Worm (Caenorhabditis elegans) whole organism, L3 larva: ENCODE data around the gene B0244.16.

Experiments
- ama-1 ChIP-seq: fragments of 150-350 bp; optimal IDR thresholded peaks from 2 replicates; lab custom pipeline; 2018
- ceh-28 ChIP-seq: fragments of 150-350 bp; optimal IDR thresholded peaks from 2 replicates; lab custom pipeline; 2014; ENCODE audit warnings: missing biosample characterization, missing genetic modification reagents, missing genetic modification characterization
- ceh-82 ChIP-seq: fragments of 150-350 bp; optimal IDR thresholded peaks from 2 replicates; lab custom pipeline; 2014; ENCODE audit warnings: missing biosample characterization, missing genetic modification characterization
- ceh-9 ChIP-seq: sonication (generic microtip); optimal IDR thresholded peaks from 2 replicates; lab custom pipeline; 2018; ENCODE audit warnings: missing biosample characterization, missing genetic modification characterization
- daf-12 ChIP-seq: fragments of 150-350 bp; optimal IDR thresholded peaks from 2 replicates; lab custom pipeline; 2014; ENCODE audit warnings: missing biosample characterization, missing genetic modification reagents, missing genetic modification characterization
- egl-5 ChIP-seq: fragments of 150-350 bp; optimal IDR thresholded peaks from 2 replicates; lab custom pipeline; 2017; ENCODE audit warnings: missing biosample characterization, missing genetic modification reagents, missing genetic modification characterization, inconsistent platforms
- fkh-10 ChIP-seq: sonication (generic microtip); optimal IDR thresholded peaks from 2 replicates; lab custom pipeline; 2017; ENCODE audit warnings: missing biosample characterization, missing genetic modification reagents, missing genetic modification characterization
- nhr-76 ChIP-seq: fragments of 150-350 bp; sonication (generic microtip); optimal IDR thresholded peaks from 5 replicates; lab custom pipeline; 2014; ENCODE audit warnings: missing biosample characterization, missing genetic modification characterization
- pha-4 ChIP-seq: fragments of 150-350 bp; optimal IDR thresholded peaks from 2 replicates; lab custom pipeline; 2014; ENCODE audit warnings: missing biosample characterization, missing genetic modification reagents, missing genetic modification characterization
- snpc-4 ChIP-seq: fragments of 150-350 bp; optimal IDR thresholded peaks from 2 replicates; lab custom pipeline; 2014; ENCODE audit warnings: missing biosample characterization, missing genetic modification characterization

DNA sequence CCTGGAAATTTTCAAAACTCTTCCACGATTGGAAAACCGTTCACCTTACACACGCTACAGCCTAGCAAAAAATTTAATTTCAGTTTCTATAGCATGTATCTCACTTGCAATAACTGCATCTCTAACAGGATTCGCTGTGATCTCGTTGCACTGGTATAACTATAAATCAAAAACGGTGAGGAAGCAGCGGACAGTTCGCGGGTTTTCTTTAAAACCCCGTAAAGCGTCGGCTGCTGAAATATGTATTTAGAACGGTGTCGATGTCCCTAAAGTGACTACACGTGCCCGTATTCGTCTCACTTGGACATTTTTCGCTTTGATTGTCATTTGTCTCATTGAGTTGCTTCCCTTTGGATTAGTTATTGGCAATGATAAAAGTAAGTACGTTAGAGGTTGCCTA is 6.4 kb upstream of the B0244.16 start:
- TF ChIP-seq ceh-28 (tag; lab: Kevin White, UChicago) (no peak), ceh-82 (tag; lab: Kevin White, UChicago) (no peak), pha-4 (tag; lab: Kevin White, UChicago) (no peak), fkh-10 (no peak), egl-5 (tag; lab: Kevin White, UChicago) (no peak), ceh-9 (no peak), ama-1 (no peak), snpc-4 (tag; lab: Kevin White, UChicago) (no peak), daf-12 (no peak), nhr-76 (tag; lab: Kevin White, UChicago) (no peak)
